Fruit fly (Drosophila melanogaster) whole organism, wandering third instar larva: Measurements from ENCODE around the gene RpL4.
A peak's percentile ranks its signal among the peaks of the same experiment; 100 is the strongest.

Experiments
- Abd-B ChIP-seq: fragments of >200 bp; optimal IDR thresholded peaks from 2 replicates; lab custom pipeline; 2017; ENCODE audit warnings: missing biosample characterization, missing genetic modification characterization
- CG32264 ChIP-seq: fragments of 200-800 bp; sonication (Bioruptor generic); optimal IDR thresholded peaks from 2 replicates; lab custom pipeline; 2016; ENCODE audit warnings: missing biosample characterization, missing genetic modification characterization
- CG9705 ChIP-seq: fragments of 200-800 bp; sonication (Bioruptor generic); optimal IDR thresholded peaks from 2 replicates; lab custom pipeline; 2018; ENCODE audit warnings: missing biosample characterization, mild to moderate bottlenecking, missing genetic modification characterization
- CrebA ChIP-seq: fragments of 200-800 bp; sonication (Bioruptor generic); optimal IDR thresholded peaks from 2 replicates; lab custom pipeline; 2016; ENCODE audit warnings: missing biosample characterization, mild to moderate bottlenecking, missing genetic modification characterization, borderline replicate concordance
- Dfd ChIP-seq: fragments of >200 bp; optimal IDR thresholded peaks from 2 replicates; lab custom pipeline; 2017; ENCODE audit warnings: missing biosample characterization, missing genetic modification characterization
- Dif ChIP-seq: fragments of 200-275, 200-300 bp; sonication (Bioruptor generic); optimal IDR thresholded peaks from 2 replicates; lab custom pipeline; 2018; ENCODE audit warnings: missing biosample characterization, missing genetic modification characterization; ENCODE audit not compliant: partially characterized antibody
- GATAd ChIP-seq: sonication (Bioruptor generic); optimal IDR thresholded peaks from 2 replicates; lab custom pipeline; 2016; ENCODE audit warnings: missing biosample characterization, missing genetic modification characterization
- HLH106 ChIP-seq: fragments of 200-800 bp; optimal IDR thresholded peaks from 3 replicates; lab custom pipeline; 2019; ENCODE audit warnings: missing biosample characterization, mild to moderate bottlenecking, missing genetic modification characterization, moderate library complexity
- Hnf4 ChIP-seq: fragments of 200-800 bp; sonication (Bioruptor generic); optimal IDR thresholded peaks from 2 replicates; lab custom pipeline; 2016; ENCODE audit warnings: missing biosample characterization, mild to moderate bottlenecking, missing genetic modification characterization
- Hr78 ChIP-seq: fragments of >200 bp; optimal IDR thresholded peaks from 2 replicates; lab custom pipeline; 2017; ENCODE audit warnings: missing biosample characterization, missing genetic modification characterization
- Hr83 ChIP-seq: fragments of 200-300 bp; sonication (Bioruptor generic); optimal IDR thresholded peaks from 2 replicates; lab custom pipeline; 2016; ENCODE audit warnings: missing biosample characterization, mild to moderate bottlenecking, missing genetic modification characterization, moderate library complexity; ENCODE audit not compliant: poor library complexity, severe bottlenecking
- Jra ChIP-seq: sonication (Bioruptor generic); optimal IDR thresholded peaks from 2 replicates; lab custom pipeline; 2016; ENCODE audit warnings: missing biosample characterization, missing genetic modification characterization
- Mio ChIP-seq: sonication (Bioruptor generic); optimal IDR thresholded peaks from 2 replicates; lab custom pipeline; 2016; ENCODE audit warnings: missing biosample characterization, missing genetic modification characterization
- Myc ChIP-seq: fragments of >200 bp; optimal IDR thresholded peaks from 2 replicates; lab custom pipeline; 2017
- N ChIP-seq: fragments of >200 bp; optimal IDR thresholded peaks from 2 replicates; lab custom pipeline; 2018; ENCODE audit warnings: missing biosample characterization, missing external identifiers, missing genetic modification characterization
- OdsH ChIP-seq: fragments of 200-800 bp; sonication (Bioruptor generic); optimal IDR thresholded peaks from 2 replicates; lab custom pipeline; 2016; ENCODE audit warnings: missing biosample characterization, mild to moderate bottlenecking, missing genetic modification characterization
- Rel ChIP-seq, 2 experiments: fragments of 200-800 bp; sonication (Bioruptor generic) in 1 of 2; optimal IDR thresholded peaks; 2 replicates in 1 of 2; 3 replicates in 1 of 2; lab custom pipeline; 2016 to 2019; ENCODE audit warnings: mild to moderate bottlenecking in 2 of 2, missing biosample characterization in 2 of 2, missing genetic modification characterization in 2 of 2, moderate library complexity in 1 of 2
- Sp1 ChIP-seq: fragments of 200-800 bp; sonication (Bioruptor generic); optimal IDR thresholded peaks from 3 replicates; lab custom pipeline; 2019; ENCODE audit warnings: missing biosample characterization, mild to moderate bottlenecking, missing genetic modification characterization, moderate library complexity
- Vsx2 ChIP-seq: fragments of 200-300, 225-300 bp; sonication (Bioruptor generic); optimal IDR thresholded peaks from 2 replicates; lab custom pipeline; 2018; ENCODE audit warnings: missing biosample characterization, missing genetic modification characterization; ENCODE audit not compliant: partially characterized antibody
- br ChIP-seq: fragments of 200-800 bp; sonication (Bioruptor generic); optimal IDR thresholded peaks from 2 replicates; lab custom pipeline; 2016; ENCODE audit warnings: missing biosample characterization, missing genetic modification characterization
- brk ChIP-seq: fragments of 200-800 bp; sonication (Bioruptor generic); optimal IDR thresholded peaks from 2 replicates; lab custom pipeline; 2016; ENCODE audit warnings: missing biosample characterization, mild to moderate bottlenecking, missing genetic modification characterization
- dl ChIP-seq, 2 experiments: fragments of 175-275, 200-275 bp in 1 of 2; fragments of 200-275 bp in 1 of 2; sonication (Bioruptor generic); optimal IDR thresholded peaks; lab custom pipeline; 2018; ENCODE audit warnings: mild to moderate bottlenecking in 2 of 2, missing biosample characterization in 2 of 2, missing genetic modification characterization in 2 of 2, moderate library complexity in 2 of 2; ENCODE audit not compliant: partially characterized antibody in 2 of 2, insufficient read depth in 1 of 2
- dmrt93B ChIP-seq: fragments of 200-800 bp; sonication (Bioruptor generic); optimal IDR thresholded peaks from 2 replicates; lab custom pipeline; 2018; ENCODE audit warnings: missing biosample characterization, mild to moderate bottlenecking, missing genetic modification characterization
- dsf ChIP-seq: sonication (Bioruptor generic); optimal IDR thresholded peaks from 2 replicates; lab custom pipeline; 2016; ENCODE audit warnings: missing biosample characterization, missing genetic modification characterization, borderline replicate concordance
- ey ChIP-seq: fragments of 200-800 bp; sonication (Bioruptor generic); optimal IDR thresholded peaks from 2 replicates; lab custom pipeline; 2016; ENCODE audit warnings: missing biosample characterization, missing genetic modification characterization
- foxo ChIP-seq, 2 experiments: fragments of 200-800 bp; sonication (Bioruptor generic); optimal IDR thresholded peaks; 2 replicates in 1 of 2; 3 replicates in 1 of 2; lab custom pipeline; 2016 to 2017; ENCODE audit warnings: missing biosample characterization in 2 of 2, missing genetic modification characterization in 2 of 2
- fru ChIP-seq: fragments of 200-800 bp; sonication (Bioruptor generic); optimal IDR thresholded peaks from 3 replicates; lab custom pipeline; 2016; ENCODE audit warnings: missing biosample characterization, mild to moderate bottlenecking, missing genetic modification characterization
- h ChIP-seq: fragments of 200-800 bp; sonication (Bioruptor generic); optimal IDR thresholded peaks from 3 replicates; lab custom pipeline; 2016; ENCODE audit warnings: missing biosample characterization, mild to moderate bottlenecking, missing genetic modification characterization
- jim ChIP-seq: fragments of 175-275, 200-325 bp; sonication (Bioruptor generic); optimal IDR thresholded peaks from 2 replicates; lab custom pipeline; 2016; ENCODE audit warnings: missing biosample characterization, mild to moderate bottlenecking, missing genetic modification characterization
- lola ChIP-seq: fragments of >200 bp; optimal IDR thresholded peaks from 2 replicates; lab custom pipeline; 2017; ENCODE audit warnings: missing biosample characterization, missing genetic modification characterization
- pan ChIP-seq: fragments of >200 bp; optimal IDR thresholded peaks from 2 replicates; lab custom pipeline; 2017
- psq ChIP-seq: fragments of 200-800 bp; sonication (Bioruptor generic); optimal IDR thresholded peaks from 3 replicates; lab custom pipeline; 2017; ENCODE audit warnings: missing biosample characterization, mild to moderate bottlenecking, missing genetic modification characterization, moderate library complexity
- rgr ChIP-seq: fragments of 200-800 bp; sonication (Bioruptor generic); optimal IDR thresholded peaks from 3 replicates; lab custom pipeline; 2016; ENCODE audit warnings: missing biosample characterization, mild to moderate bottlenecking, missing genetic modification characterization
- sage ChIP-seq: fragments of 200-800 bp; sonication (Bioruptor generic); optimal IDR thresholded peaks from 2 replicates; lab custom pipeline; 2016; ENCODE audit warnings: missing biosample characterization, mild to moderate bottlenecking, missing genetic modification characterization
- sv ChIP-seq: fragments of 200-800 bp; sonication (Bioruptor generic); optimal IDR thresholded peaks from 3 replicates; lab custom pipeline; 2016; ENCODE audit warnings: missing biosample characterization, missing genetic modification characterization
- tai ChIP-seq: sonication (Bioruptor generic); optimal IDR thresholded peaks from 2 replicates; lab custom pipeline; 2016; ENCODE audit warnings: missing biosample characterization, missing genetic modification characterization
- usp ChIP-seq: fragments of >200 bp; optimal IDR thresholded peaks from 2 replicates; lab custom pipeline; 2017; ENCODE audit warnings: missing biosample characterization, missing genetic modification characterization
- woc ChIP-seq: sonication (Bioruptor generic); optimal IDR thresholded peaks from 2 replicates; lab custom pipeline; 2016; ENCODE audit warnings: missing biosample characterization, mild to moderate bottlenecking, missing genetic modification characterization

RpL4 gene

DNA sequence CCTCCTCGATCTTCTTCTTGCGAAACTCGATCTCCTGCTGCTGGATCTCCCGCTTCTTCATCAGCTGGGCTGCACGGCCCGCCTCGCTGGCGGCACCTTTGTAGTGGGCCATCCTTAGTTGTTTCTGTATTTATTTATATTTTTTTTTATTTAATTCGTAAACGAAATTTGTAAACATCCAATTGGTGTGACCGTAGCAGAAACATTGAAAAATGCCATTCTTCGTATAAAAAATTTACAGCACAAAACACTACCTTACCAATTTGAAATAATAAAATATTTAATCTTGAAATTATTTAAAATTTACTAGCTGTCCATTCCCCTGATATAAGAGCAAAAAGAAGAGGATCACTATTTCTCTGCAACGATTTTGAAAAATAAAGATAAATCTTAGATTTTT lies 1.7 kb upstream of the RpL4 start, which contains the start of gene CG12259:
CG12259 (minus strand) TSS at position 207 of the 400 bp plus-strand sequence.
- TF ChIP-seq CG9705 (no peak), woc (peak; percentile 6), dsf (GFP tag; lab: Kevin White, UChicago) (no peak)

DNA sequence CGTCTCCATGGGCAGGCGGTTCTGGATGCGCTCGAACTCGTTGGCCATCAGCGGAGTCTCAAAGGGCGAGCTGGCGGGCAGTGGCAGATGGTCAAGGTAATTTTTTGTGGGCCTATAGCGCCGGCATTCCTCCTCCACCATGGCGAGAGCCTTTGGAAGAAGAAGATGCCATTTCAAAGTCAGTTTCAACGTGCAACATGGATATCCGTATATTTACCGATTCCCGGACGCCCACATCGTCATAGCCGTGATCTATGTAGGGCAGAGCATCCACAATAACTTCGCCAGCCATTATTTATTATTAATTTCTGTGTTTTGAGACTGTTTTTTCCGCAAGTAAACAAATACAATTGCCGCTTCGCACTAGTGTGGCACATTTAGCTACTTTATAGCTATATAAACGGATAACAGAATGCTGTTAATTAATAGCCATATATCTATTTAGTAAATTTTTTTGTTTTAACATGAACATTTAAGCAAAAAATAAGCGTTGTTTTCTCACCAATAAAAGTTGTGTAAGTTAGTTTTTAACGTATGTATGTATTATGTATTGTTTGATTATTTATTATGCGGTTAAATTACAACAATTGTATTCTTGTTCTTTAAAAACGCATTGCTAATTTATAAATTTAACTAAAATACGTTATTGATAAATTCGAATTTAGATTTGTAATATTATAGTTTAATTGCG lies 494 bp upstream of the RpL4 start, which contains the start of gene BCAS2:
BCAS2 (minus strand) TSS at position 375 of the 691 bp plus-strand sequence.
- no peak for TF ChIP-seq fru (GFP tag; lab: Kevin White, UChicago)
- TF ChIP-seq sv (GFP tag; lab: Kevin White, UChicago) = no peak
- TF ChIP-seq rgr = no peak
- peak; percentile 93 for TF ChIP-seq Myc (lab: Kevin White, UChicago)
- TF ChIP-seq Sp1 (GFP tag; lab: Kevin White, UChicago) = no peak
- TF ChIP-seq tai (GFP tag; lab: Kevin White, UChicago) = no peak
- no peak for TF ChIP-seq Vsx2 (GFP tag; lab: Kevin White, UChicago)
- no peak for TF ChIP-seq usp (GFP tag; lab: Kevin White, UChicago)
- no peak for TF ChIP-seq br (GFP tag; lab: Kevin White, UChicago)

DNA sequence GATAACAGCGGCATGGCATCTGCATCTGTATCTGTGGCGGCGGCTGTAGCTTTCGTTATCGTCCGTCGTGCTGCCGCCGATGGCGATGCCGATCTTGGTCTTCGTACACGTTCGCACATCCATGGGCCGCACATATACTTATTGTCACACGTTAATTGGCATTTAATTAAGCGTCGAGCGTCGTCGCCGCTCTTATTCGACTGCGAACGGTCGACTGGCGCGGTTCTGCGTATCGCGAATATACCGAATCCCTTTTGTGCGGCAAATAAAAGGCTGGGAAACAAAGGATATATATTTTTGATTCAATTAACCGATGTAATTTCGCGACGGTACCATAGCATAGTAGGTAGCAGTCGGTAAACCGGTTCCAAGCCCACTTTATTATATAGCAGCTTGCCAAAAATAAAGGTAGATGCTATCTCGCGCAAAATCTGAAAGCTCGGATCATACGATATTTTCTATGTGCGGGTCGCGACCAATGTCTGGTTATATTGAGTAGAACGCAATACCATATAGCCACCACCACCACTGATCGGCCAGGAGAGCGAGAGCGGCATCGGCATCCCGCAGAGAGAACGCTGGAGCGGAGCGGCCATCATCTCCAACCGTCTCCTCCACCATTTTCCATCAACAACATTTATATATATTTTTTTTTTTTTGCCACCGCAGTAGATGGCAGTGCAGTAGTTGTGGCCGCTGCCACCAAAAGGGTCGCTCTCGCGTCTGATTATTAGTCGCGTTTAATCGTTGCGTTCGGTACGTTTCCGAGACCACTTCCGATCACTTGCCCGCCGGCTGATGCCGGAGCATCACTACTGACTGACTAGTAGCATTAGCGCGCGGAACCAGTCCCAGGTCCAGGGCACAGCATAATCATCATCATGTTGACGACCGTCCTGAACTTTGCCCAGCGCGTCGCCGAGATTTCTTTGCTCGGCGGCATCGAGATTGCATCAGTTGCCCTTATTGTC lies 2.7 kb downstream of the RpL4 start, which contains the start of gene mino:
mino (plus strand) TSS at position 192 of the 971 bp plus-strand sequence.
- TF ChIP-seq jim (no peak), Sp1 (GFP tag; lab: Kevin White, UChicago) (peak; percentile 48), Vsx2 (GFP tag; lab: Kevin White, UChicago) (no peak), Rel (GFP tag; optimal IDR thresholded peaks at IDR 0.05; lab: Kevin White, UChicago) (no peak), Rel (tag; optimal IDR thresholded peaks at IDR 0.05; lab: Kevin White, UChicago) (peak; percentile 63), N (no peak), br (GFP tag; lab: Kevin White, UChicago) (peak; percentile 30), Hr78 (GFP tag; lab: Kevin White, UChicago) (no peak), psq (no peak), CrebA (GFP tag; lab: Kevin White, UChicago) (no peak), rgr (peak; percentile 38), fru (GFP tag; lab: Kevin White, UChicago) (peak; percentile 22), Abd-B (GFP tag; lab: Kevin White, UChicago) (no peak), HLH106 (tag; lab: Kevin White, UChicago) (peak; percentile 4), Hr83 (GFP tag; lab: Kevin White, UChicago) (peak; percentile 38), GATAd (GFP tag; lab: Kevin White, UChicago) (peak; percentile 40), Mio (GFP tag; lab: Kevin White, UChicago) (no peak), brk (GFP tag; lab: Kevin White, UChicago) (no peak), pan (lab: Kevin White, UChicago) (no peak), foxo (GFP tag; optimal IDR thresholded peaks at IDR 0.05; lab: Kevin White, UChicago) (no peak), woc (peak; percentile 4), Hnf4 (GFP tag; lab: Kevin White, UChicago) (peak; percentile 6), dmrt93B (GFP tag; lab: Kevin White, UChicago) (no peak), sv (GFP tag; lab: Kevin White, UChicago) (no peak), usp (GFP tag; lab: Kevin White, UChicago) (no peak), ey (GFP tag; lab: Kevin White, UChicago) (no peak), Dif (GFP tag; lab: Kevin White, UChicago) (peak; percentile 87), dsf (GFP tag; lab: Kevin White, UChicago) (no peak), Jra (GFP tag; lab: Kevin White, UChicago) (peak; percentile 21), lola (GFP tag; lab: Kevin White, UChicago) (no peak), dl (GFP tag; optimal IDR thresholded peaks at IDR 0.05; lab: Kevin White, UChicago; ENCODE audit: insufficient read depth in 1 of 2, partially characterized antibody in 2 of 2) (peak; percentile 35 to 80), CG9705 (peak; percentile 2), CG32264 (no peak), Dfd (GFP tag; lab: Kevin White, UChicago) (no peak), OdsH (GFP tag; lab: Kevin White, UChicago) (peak; percentile 42), tai (GFP tag; lab: Kevin White, UChicago) (no peak), h (GFP tag; lab: Kevin White, UChicago) (peak; percentile 79), sage (GFP tag; lab: Kevin White, UChicago) (peak; percentile 5), Myc (lab: Kevin White, UChicago) (no peak)
